Fruit fly (Drosophila melanogaster): Measurements from ENCODE around the gene loco.

Gene loco

dm6 chr3R:22631156-22631555 lies 8.0 kb downstream of the loco start (continued):
- no peak for TF ChIP-seq corto (GFP tag; optimal IDR thresholded peaks at IDR 0.05)
- no peak for TF ChIP-seq CG12236 (GFP tag; optimal IDR thresholded peaks at IDR 0.05)
- no peak for TF ChIP-seq CG9727 (GFP tag; optimal IDR thresholded peaks at IDR 0.05)
- no peak for TF ChIP-seq sc (optimal IDR thresholded peaks at IDR 0.05)
- no peak for TF ChIP-seq sc (GFP tag; optimal IDR thresholded peaks at IDR 0.05)
- no peak for TF ChIP-seq CG9215 (GFP tag; IDR thresholded peaks at IDR 0.05)
- no peak for TF ChIP-seq CG1792 (GFP tag; optimal IDR thresholded peaks at IDR 0.05)
- TF ChIP-seq fd64A (GFP tag; optimal IDR thresholded peaks at IDR 0.05) = peak; percentile 19
- no peak for TF ChIP-seq CG11560 (tag; IDR thresholded peaks at IDR 0.05)
- no peak for TF ChIP-seq E2f1 (GFP tag; IDR thresholded peaks at IDR 0.05)
- TF ChIP-seq nau (GFP tag; optimal IDR thresholded peaks at IDR 0.05) = peak; percentile 8
- no peak for TF ChIP-seq CG30431 (GFP tag; optimal IDR thresholded peaks at IDR 0.05)
- TF ChIP-seq Sox102F (GFP tag; optimal IDR thresholded peaks at IDR 0.05) = peak; percentile 9
- TF ChIP-seq crc (GFP tag; optimal IDR thresholded peaks at IDR 0.05) = no peak
- TF ChIP-seq sug (tag; optimal IDR thresholded peaks at IDR 0.05) = peak; percentile 53
- TF ChIP-seq Optix (GFP tag; IDR thresholded peaks at IDR 0.05) = no peak
- no peak for TF ChIP-seq row (GFP tag; IDR thresholded peaks at IDR 0.05)
- TF ChIP-seq Sox100B (GFP tag; optimal IDR thresholded peaks at IDR 0.05) = peak; percentile 16
- TF ChIP-seq Oli (tag; optimal IDR thresholded peaks at IDR 0.05) = no peak
- no peak for TF ChIP-seq cas (GFP tag; IDR thresholded peaks at IDR 0.05)
- no peak for TF ChIP-seq lilli (GFP tag; optimal IDR thresholded peaks at IDR 0.05)
- TF ChIP-seq cwo (GFP tag; optimal IDR thresholded peaks at IDR 0.05) = peak; percentile 34
- TF ChIP-seq CG17359 (tag; optimal IDR thresholded peaks at IDR 0.05) = no peak
- TF ChIP-seq wek (GFP tag; optimal IDR thresholded peaks at IDR 0.05) = peak; percentile 58

DNA sequence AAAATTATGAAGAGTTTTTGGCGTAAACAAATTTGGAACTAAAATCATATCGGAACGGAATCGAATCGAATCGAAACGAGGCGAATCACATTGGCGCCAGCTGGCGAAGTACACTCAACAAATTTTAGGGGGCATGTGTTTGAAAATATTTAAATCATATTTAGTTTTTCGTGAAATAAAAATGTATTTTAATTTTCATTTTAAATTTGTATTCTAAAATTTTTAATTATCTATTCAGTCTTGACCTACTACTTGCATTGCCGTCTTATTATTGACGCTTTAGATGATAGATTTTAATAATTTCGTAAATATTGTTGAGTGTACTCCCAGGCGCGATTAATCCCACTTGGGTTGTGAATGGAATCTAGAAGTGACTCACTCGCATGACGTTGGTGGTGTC lies 10.0 kb downstream of the loco start:
- TF ChIP-seq CG2116 (GFP tag; optimal IDR thresholded peaks at IDR 0.05) (no peak), Ada2b (GFP tag; IDR thresholded peaks at IDR 0.05) (no peak), ro (GFP tag; IDR thresholded peaks at IDR 0.05) (no peak), CG11504 (tag; optimal IDR thresholded peaks at IDR 0.05) (peak; percentile 48), CG14050 (GFP tag; IDR thresholded peaks at IDR 0.05) (no peak), dmrt99B (tag; optimal IDR thresholded peaks at IDR 0.05) (peak; percentile 33), gem (tag; optimal IDR thresholded peaks at IDR 0.05) (peak; percentile 62), hkb (optimal IDR thresholded peaks at IDR 0.05) (no peak), hkb (GFP tag; IDR thresholded peaks at IDR 0.05) (no peak), Ptx1 (GFP tag; IDR thresholded peaks at IDR 0.05) (no peak), fd102C (GFP tag; optimal IDR thresholded peaks at IDR 0.05) (no peak), so (GFP tag; IDR thresholded peaks at IDR 0.05) (no peak), Meics (GFP tag; optimal IDR thresholded peaks at IDR 0.05) (peak; percentile 11), hb (GFP tag; IDR thresholded peaks at IDR 0.05; ENCODE audit: partially characterized antibody) (no peak), CkIIα-i1 (GFP tag; IDR thresholded peaks at IDR 0.05) (no peak), Rx (GFP tag; IDR thresholded peaks at IDR 0.05) (no peak), CG11456 (GFP tag; IDR thresholded peaks at IDR 0.05) (no peak), grau (tag; optimal IDR thresholded peaks at IDR 0.05) (peak; percentile 36), CG10979 (tag; optimal IDR thresholded peaks at IDR 0.05) (peak; percentile 13), CG34376 (GFP tag; optimal IDR thresholded peaks at IDR 0.05) (no peak), Lim3 (GFP tag; IDR thresholded peaks at IDR 0.05) (no peak), CG18262 (tag; optimal IDR thresholded peaks at IDR 0.05) (peak; percentile 24), Ssrp (tag; optimal IDR thresholded peaks at IDR 0.05) (no peak), CG31441 (GFP tag; IDR thresholded peaks at IDR 0.05) (0 out of 2 replicates have a peak, but pooled peaks have one; percentile 20), dm (GFP tag; optimal IDR thresholded peaks at IDR 0.05) (no peak), CG2678 (tag; optimal IDR thresholded peaks at IDR 0.05) (peak; percentile 31), CG8290 (GFP tag; optimal IDR thresholded peaks at IDR 0.05) (no peak), CG8290 (tag; optimal IDR thresholded peaks at IDR 0.05) (no peak), CG9215 (GFP tag; IDR thresholded peaks at IDR 0.05) (no peak), kay (GFP tag; optimal IDR thresholded peaks at IDR 0.05) (no peak), CG1024 (GFP tag; IDR thresholded peaks at IDR 0.05) (no peak)
